Fruit fly (Drosophila melanogaster) whole organism, embryonic: Measurements from ENCODE around the gene CG42571.
A peak's percentile ranks its signal among the peaks of the same experiment; 100 is the strongest.

ENCODE experiments used
- C15 ChIP-seq: fragments of 200-800 bp; sonication (Bioruptor generic); IDR thresholded peaks from 3 replicates; pipeline ENCODE4 v1.3.6; 2022; ENCODE audit warnings: missing biosample characterization, missing genetic modification characterization
- CG10147 ChIP-seq: fragments of 200-800 bp; sonication (Bioruptor generic); optimal IDR thresholded peaks from 2 replicates; lab custom pipeline; 2019; ENCODE audit warnings: missing biosample characterization, mild to moderate bottlenecking, missing genetic modification characterization, moderate library complexity
- CG1024 ChIP-seq: fragments of 200-800 bp; sonication (Bioruptor generic); IDR thresholded peaks from 2 replicates; pipeline ENCODE4 v1.3.6; 2022; ENCODE audit warnings: missing biosample characterization, missing genetic modification characterization
- CG10321 ChIP-seq: fragments of 200-800 bp; sonication (Bioruptor generic); IDR thresholded peaks from 2 replicates; pipeline ENCODE4 v1.3.6; 2022; ENCODE audit warnings: missing biosample characterization, missing genetic modification characterization
- CG12071 ChIP-seq: fragments of 200-800 bp; sonication (Bioruptor generic); optimal IDR thresholded peaks from 3 replicates; lab custom pipeline; 2018; ENCODE audit warnings: missing biosample characterization, mild to moderate bottlenecking, missing genetic modification characterization
- CG12769 ChIP-seq: fragments of 200-800 bp; sonication (Bioruptor generic); optimal IDR thresholded peaks from 2 replicates; lab custom pipeline; 2019; ENCODE audit warnings: missing biosample characterization, mild to moderate bottlenecking, missing genetic modification characterization, moderate library complexity
- CG13287 ChIP-seq: fragments of 200-800 bp; sonication (Bioruptor generic); IDR thresholded peaks from 2 replicates; pipeline ENCODE4 v1.3.6; 2022; ENCODE audit warnings: missing biosample characterization, missing genetic modification characterization; ENCODE audit not compliant: partially characterized antibody
- CG13775 ChIP-seq: fragments of 200-800 bp; sonication (Bioruptor generic); optimal IDR thresholded peaks from 3 replicates; lab custom pipeline; 2017; ENCODE audit warnings: missing biosample characterization, mild to moderate bottlenecking, missing genetic modification characterization
- CG14014 ChIP-seq: fragments of 200-800 bp; sonication (Bioruptor generic); IDR thresholded peaks from 2 replicates; pipeline ENCODE4 v1.3.6; 2022; ENCODE audit warnings: missing biosample characterization, missing genetic modification characterization
- CG14710 ChIP-seq: fragments of 200-800 bp; sonication (Bioruptor generic); optimal IDR thresholded peaks from 3 replicates; lab custom pipeline; 2019; ENCODE audit warnings: missing biosample characterization, mild to moderate bottlenecking, missing genetic modification characterization, moderate library complexity
- CG1647 ChIP-seq: fragments of 200-800 bp; sonication (Bioruptor generic); optimal IDR thresholded peaks from 3 replicates; lab custom pipeline; 2016; ENCODE audit warnings: missing biosample characterization, missing genetic modification characterization
- CG17186 ChIP-seq: fragments of 200-800 bp; sonication (Bioruptor generic); optimal IDR thresholded peaks from 3 replicates; lab custom pipeline; 2017; ENCODE audit warnings: missing biosample characterization, missing genetic modification reagents, missing genetic modification characterization
- CG17802 ChIP-seq: fragments of 200-800 bp; sonication (Bioruptor generic); optimal IDR thresholded peaks from 2 replicates; lab custom pipeline; 2018; ENCODE audit warnings: missing biosample characterization, mild to moderate bottlenecking, missing genetic modification characterization, moderate library complexity
- CG17912 ChIP-seq: fragments of 200-800 bp; sonication (Bioruptor generic); optimal IDR thresholded peaks from 2 replicates; lab custom pipeline; 2018; ENCODE audit warnings: missing biosample characterization, mild to moderate bottlenecking, missing genetic modification characterization
- CG18599 ChIP-seq: fragments of 200-800 bp; sonication (Bioruptor generic); optimal IDR thresholded peaks from 3 replicates; lab custom pipeline; 2017; ENCODE audit warnings: missing biosample characterization, missing genetic modification characterization, mild to moderate bottlenecking, moderate library complexity, missing genetic modification reagents
- CG2120 ChIP-seq: fragments of 200-800 bp; sonication (Bioruptor generic); optimal IDR thresholded peaks from 3 replicates; lab custom pipeline; 2016; ENCODE audit warnings: missing biosample characterization, missing genetic modification characterization
- CG30431 ChIP-seq: fragments of 200-800 bp; sonication (Bioruptor generic); optimal IDR thresholded peaks from 2 replicates; lab custom pipeline; 2017; ENCODE audit warnings: missing biosample characterization, missing genetic modification characterization
- CG32532 ChIP-seq: fragments of 200-800 bp; sonication (Bioruptor generic); IDR thresholded peaks from 2 replicates; pipeline ENCODE4 v1.3.6; 2022; ENCODE audit warnings: missing biosample characterization, missing genetic modification characterization
- CG6654 ChIP-seq: fragments of 200-800 bp; sonication (Bioruptor generic); optimal IDR thresholded peaks from 2 replicates; lab custom pipeline; 2017; ENCODE audit warnings: missing biosample characterization, mild to moderate bottlenecking, missing genetic modification characterization
- CG7786 ChIP-seq: fragments of 200-800 bp; sonication (Bioruptor generic); optimal IDR thresholded peaks from 2 replicates; lab custom pipeline; 2016; ENCODE audit warnings: missing biosample characterization, missing genetic modification characterization
- CG8281 ChIP-seq: fragments of 200-800 bp; sonication (Bioruptor generic); optimal IDR thresholded peaks from 2 replicates; lab custom pipeline; 2018; ENCODE audit warnings: missing biosample characterization, mild to moderate bottlenecking, missing genetic modification characterization, moderate library complexity
- CG8944 ChIP-seq: fragments of 200-800 bp; sonication (Bioruptor generic); optimal IDR thresholded peaks from 3 replicates; lab custom pipeline; 2016; ENCODE audit warnings: missing biosample characterization, missing genetic modification characterization
- D ChIP-seq, 2 experiments: fragments of 200-800 bp in 1 of 2; fragments of >200 bp in 1 of 2; sonication (Bioruptor generic) in 1 of 2; optimal IDR thresholded peaks; 2 replicates in 1 of 2; 3 replicates in 1 of 2; lab custom pipeline; 2017; ENCODE audit warnings: mild to moderate bottlenecking in 1 of 2, missing biosample characterization in 1 of 2, missing genetic modification characterization in 1 of 2, missing genetic modification reagents in 1 of 2
- E2f1 ChIP-seq: fragments of 200-800 bp; sonication (Bioruptor generic); IDR thresholded peaks from 2 replicates; pipeline ENCODE4 v1.3.6; 2022; ENCODE audit warnings: missing biosample characterization, missing genetic modification characterization
- Fer3 ChIP-seq: fragments of 200-800 bp; sonication (Bioruptor generic); optimal IDR thresholded peaks from 2 replicates; lab custom pipeline; 2018; ENCODE audit warnings: missing biosample characterization, mild to moderate bottlenecking, missing genetic modification characterization, moderate library complexity
- HLH3B ChIP-seq: fragments of 200-800 bp; sonication (Bioruptor generic); IDR thresholded peaks from 2 replicates; pipeline ENCODE4 v1.3.6; 2022; ENCODE audit warnings: missing biosample characterization, missing genetic modification characterization
- Hmx ChIP-seq: fragments of 200-800 bp; sonication (Bioruptor generic); optimal IDR thresholded peaks from 2 replicates; lab custom pipeline; 2016; ENCODE audit warnings: missing biosample characterization, missing genetic modification characterization
- Optix ChIP-seq: fragments of 200-800 bp; sonication (Bioruptor generic); IDR thresholded peaks from 3 replicates; pipeline ENCODE4 v1.3.6; 2022; ENCODE audit warnings: missing biosample characterization, missing genetic modification characterization
- Side ChIP-seq: fragments of 200-800 bp; sonication (Bioruptor generic); optimal IDR thresholded peaks from 2 replicates; lab custom pipeline; 2016; ENCODE audit warnings: missing biosample characterization, missing genetic modification characterization
- Trl ChIP-seq, 3 experiments: fragments of >200 bp in 2 of 3; fragments of 200-800 bp in 1 of 3; sonication (Bioruptor generic) in 1 of 3; optimal IDR thresholded peaks; 2 replicates in 1 of 3; 3 replicates in 2 of 3; lab custom pipeline; 2016 to 2017; ENCODE audit warnings: missing biosample characterization in 1 of 3, missing genetic modification characterization in 1 of 3
- bcd ChIP-seq: fragments of 200-800 bp; sonication (Bioruptor generic); optimal IDR thresholded peaks from 2 replicates; lab custom pipeline; 2017; ENCODE audit warnings: missing biosample characterization, mild to moderate bottlenecking, missing genetic modification characterization
- cg ChIP-seq: fragments of 200-800 bp; sonication (Bioruptor generic); optimal IDR thresholded peaks from 3 replicates; lab custom pipeline; 2019; ENCODE audit warnings: missing biosample characterization, mild to moderate bottlenecking, missing genetic modification characterization, moderate library complexity
- ci ChIP-seq: fragments of 200-800 bp; sonication (Bioruptor generic); IDR thresholded peaks from 3 replicates; pipeline ENCODE4 v1.3.6; 2022; ENCODE audit warnings: missing biosample characterization, missing genetic modification characterization
- dmrt99B ChIP-seq: fragments of 200-800 bp; sonication (Bioruptor generic); optimal IDR thresholded peaks from 2 replicates; lab custom pipeline; 2018; ENCODE audit warnings: missing biosample characterization, mild to moderate bottlenecking, missing genetic modification characterization, moderate library complexity
- esg ChIP-seq: fragments of 200-800 bp; sonication (Bioruptor generic); conservative IDR thresholded peaks from 2 replicates; pipeline ENCODE4 v1.3.6; 2022; ENCODE audit warnings: missing biosample characterization, missing genetic modification characterization
- fd96Cb ChIP-seq: fragments of 200-800 bp; sonication (Bioruptor generic); optimal IDR thresholded peaks from 2 replicates; lab custom pipeline; 2018; ENCODE audit warnings: missing biosample characterization, mild to moderate bottlenecking, missing genetic modification characterization, moderate library complexity
- gce ChIP-seq: fragments of 200-800 bp; sonication (Bioruptor generic); IDR thresholded peaks from 3 replicates; pipeline ENCODE4 v1.3.6; 2022; ENCODE audit warnings: missing biosample characterization, missing genetic modification characterization
- gsb ChIP-seq: fragments of 200-800 bp; sonication (Bioruptor generic); IDR thresholded peaks from 2 replicates; pipeline ENCODE4 v1.3.6; 2022; ENCODE audit warnings: missing biosample characterization, missing genetic modification characterization
- gsb-n ChIP-seq: fragments of 200-800 bp; sonication (Bioruptor generic); optimal IDR thresholded peaks from 3 replicates; lab custom pipeline; 2018; ENCODE audit warnings: missing biosample characterization, mild to moderate bottlenecking, missing genetic modification characterization
- gt ChIP-seq: fragments of 200-800 bp; sonication (Bioruptor generic); IDR thresholded peaks from 2 replicates; pipeline ENCODE4 v1.3.6; 2022; ENCODE audit warnings: missing biosample characterization, missing genetic modification characterization
- ken ChIP-seq: fragments of 200-800 bp; sonication (Bioruptor generic); IDR thresholded peaks from 3 replicates; pipeline ENCODE4 v1.3.6; 2022; ENCODE audit warnings: missing biosample characterization, missing genetic modification characterization
- lab ChIP-seq: fragments of 200-800 bp; sonication (Bioruptor generic); optimal IDR thresholded peaks from 3 replicates; lab custom pipeline; 2017; ENCODE audit warnings: missing biosample characterization, missing genetic modification characterization, mild to moderate bottlenecking, moderate library complexity, missing genetic modification reagents
- luna ChIP-seq: fragments of 200-800 bp; sonication (Bioruptor generic); optimal IDR thresholded peaks from 2 replicates; lab custom pipeline; 2016; ENCODE audit warnings: missing biosample characterization, missing genetic modification characterization
- nau ChIP-seq: fragments of 200-800 bp; sonication (Bioruptor generic); optimal IDR thresholded peaks from 3 replicates; lab custom pipeline; 2017; ENCODE audit warnings: missing biosample characterization, mild to moderate bottlenecking, missing genetic modification characterization, missing genetic modification reagents
- p53 ChIP-seq: fragments of 200-800 bp; sonication (Bioruptor generic); optimal IDR thresholded peaks from 2 replicates; lab custom pipeline; 2016; ENCODE audit warnings: missing biosample characterization, missing genetic modification characterization
- rib ChIP-seq: fragments of 200-800 bp; sonication (Bioruptor generic); IDR thresholded peaks from 2 replicates; pipeline ENCODE4 v1.3.6; 2022; ENCODE audit warnings: missing biosample characterization, missing genetic modification characterization
- tap ChIP-seq: fragments of 200-800 bp; optimal IDR thresholded peaks from 3 replicates; lab custom pipeline; 2019; ENCODE audit warnings: missing biosample characterization, mild to moderate bottlenecking, missing genetic modification characterization, moderate library complexity
- toy ChIP-seq: fragments of 200-800 bp; sonication (Bioruptor generic); IDR thresholded peaks from 2 replicates; pipeline ENCODE4 v1.3.6; 2022; ENCODE audit warnings: missing biosample characterization, missing genetic modification characterization
- vnd ChIP-seq: fragments of 200-800 bp; sonication (Bioruptor generic); IDR thresholded peaks from 3 replicates; pipeline ENCODE4 v1.3.6; 2022; ENCODE audit warnings: missing biosample characterization, missing genetic modification characterization; ENCODE audit not compliant: partially characterized antibody
- wek ChIP-seq: fragments of 200-800 bp; sonication (Bioruptor generic); optimal IDR thresholded peaks from 3 replicates; lab custom pipeline; 2018; ENCODE audit warnings: missing biosample characterization, mild to moderate bottlenecking, missing genetic modification characterization, moderate library complexity
- yki ChIP-seq: fragments of >200 bp; optimal IDR thresholded peaks from 3 replicates; lab custom pipeline; 2018

Gene CG42571

DNA sequence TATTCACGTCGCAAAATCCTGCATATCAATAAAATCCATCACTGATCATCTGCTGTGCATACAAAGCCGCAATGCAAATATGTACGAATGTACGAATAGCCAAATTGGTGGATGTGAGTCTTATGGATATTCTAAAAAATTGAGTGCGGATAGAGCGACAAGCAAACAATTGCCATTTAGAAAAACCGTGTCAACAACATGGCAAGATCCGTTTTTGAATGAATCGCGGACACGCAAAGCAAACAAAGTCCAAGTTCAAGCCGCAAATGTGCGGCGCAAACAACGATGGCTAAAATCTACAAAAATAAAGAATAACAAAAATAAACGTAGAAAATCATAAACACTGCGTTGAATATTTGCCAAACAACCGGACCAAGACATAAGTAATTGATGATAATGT is 26.7 kb upstream of the CG42571 start (continued):
- TF ChIP-seq CG30431 (GFP tag; lab: Kevin White, UChicago) (no peak), ken (no peak), dmrt99B (tag; lab: Kevin White, UChicago) (no peak), esg (no peak), vnd (GFP tag; lab: Robert Waterston, UW) (no peak), CG32532 (GFP tag; lab: Robert Waterston, UW) (no peak), CG2120 (GFP tag; lab: Kevin White, UChicago) (peak; percentile 22), CG12071 (GFP tag; lab: Kevin White, UChicago) (peak; percentile 12), CG10321 (GFP tag; lab: Robert Waterston, UW) (no peak), Hmx (no peak), Trl (optimal IDR thresholded peaks at IDR 0.05; lab: Kevin White, UChicago) (no peak), Trl (GFP tag; optimal IDR thresholded peaks at IDR 0.05; lab: Kevin White, UChicago) (peak; percentile 13), luna (peak; percentile 40), toy (GFP tag; lab: Robert Waterston, UW) (no peak), CG17912 (GFP tag; lab: Kevin White, UChicago) (no peak), CG13775 (no peak), CG13287 (GFP tag; lab: Robert Waterston, UW) (no peak), CG17802 (tag; lab: Kevin White, UChicago) (no peak), CG7786 (GFP tag; lab: Kevin White, UChicago) (no peak), gt (no peak), CG1024 (no peak), rib (GFP tag; lab: Robert Waterston, UW) (no peak), wek (GFP tag; lab: Kevin White, UChicago) (no peak), lab (peak; percentile 47), C15 (GFP tag; lab: Robert Waterston, UW) (no peak), yki (lab: Kevin White, UChicago) (no peak), CG17186 (GFP tag; lab: Kevin White, UChicago) (no peak), CG6654 (GFP tag; lab: Kevin White, UChicago) (no peak), CG14710 (tag; lab: Kevin White, UChicago) (no peak), CG18599 (peak; percentile 1), ci (GFP tag; lab: Robert Waterston, UW) (peak; percentile 32; the same call in 1 of the 3 replicates), CG10147 (GFP tag; lab: Kevin White, UChicago) (no peak), Side (GFP tag; lab: Kevin White, UChicago) (no peak), gsb (GFP tag; lab: Robert Waterston, UW) (no peak), Optix (GFP tag; lab: Robert Waterston, UW) (no peak), Fer3 (tag; lab: Kevin White, UChicago) (peak; percentile 17), cg (GFP tag; lab: Kevin White, UChicago) (no peak), gce (GFP tag; lab: Robert Waterston, UW) (no peak), nau (GFP tag; lab: Kevin White, UChicago) (no peak), E2f1 (no peak), gsb-n (tag; lab: Kevin White, UChicago) (no peak), p53 (GFP tag; lab: Kevin White, UChicago) (no peak), CG12769 (peak; percentile 17), bcd (GFP tag; lab: Kevin White, UChicago) (peak; percentile 13), CG8281 (no peak), tap (no peak), CG14014 (GFP tag; lab: Robert Waterston, UW) (peak; percentile 61; the same call in 1 of the 2 replicates), HLH3B (0 out of 2 replicates have a peak, but pooled peaks have one; percentile 11), D (optimal IDR thresholded peaks at IDR 0.05; lab: Kevin White, UChicago) (no peak), D (GFP tag; optimal IDR thresholded peaks at IDR 0.05; lab: Kevin White, UChicago) (no peak), CG8944 (GFP tag; lab: Kevin White, UChicago) (no peak), fd96Cb (no peak), CG1647 (no peak)
